Fruit fly (Drosophila melanogaster) whole organism, embryonic: ENCODE data around the gene CG16965.
A peak's percentile ranks its signal among the peaks of the same experiment; 100 is the strongest.

Source experiments
- Abd-B ChIP-seq: fragments of 200-800 bp; sonication (Bioruptor generic); optimal IDR thresholded peaks from 2 replicates; lab custom pipeline; 2018; ENCODE audit warnings: missing biosample characterization, mild to moderate bottlenecking, missing genetic modification characterization, moderate library complexity
- B-H2 ChIP-seq: fragments of 200-800 bp; sonication (Bioruptor generic); optimal IDR thresholded peaks from 2 replicates; lab custom pipeline; 2018; ENCODE audit warnings: missing biosample characterization, mild to moderate bottlenecking, missing genetic modification characterization
- CG10267 ChIP-seq: fragments of 200-800 bp; sonication (Bioruptor generic); optimal IDR thresholded peaks from 2 replicates; lab custom pipeline; 2018; ENCODE audit warnings: missing biosample characterization, mild to moderate bottlenecking, missing genetic modification characterization, moderate library complexity
- CG11560 ChIP-seq: fragments of 200-800 bp; sonication (Bioruptor generic); IDR thresholded peaks from 3 replicates; pipeline ENCODE4 v1.3.6; 2022; ENCODE audit warnings: missing biosample characterization, missing genetic modification characterization
- CG12104 ChIP-seq: fragments of 200-800 bp; sonication (Bioruptor generic); optimal IDR thresholded peaks from 3 replicates; lab custom pipeline; 2016; ENCODE audit warnings: missing biosample characterization, missing genetic modification characterization
- CG12744 ChIP-seq: fragments of 200-800 bp; sonication (Bioruptor generic); optimal IDR thresholded peaks from 2 replicates; lab custom pipeline; 2016; ENCODE audit warnings: missing biosample characterization, missing genetic modification characterization
- CG12769 ChIP-seq: fragments of 200-800 bp; sonication (Bioruptor generic); optimal IDR thresholded peaks from 2 replicates; lab custom pipeline; 2019; ENCODE audit warnings: missing biosample characterization, mild to moderate bottlenecking, missing genetic modification characterization, moderate library complexity
- CG1792 ChIP-seq: fragments of 200-800 bp; sonication (Bioruptor generic); optimal IDR thresholded peaks from 2 replicates; lab custom pipeline; 2016; ENCODE audit warnings: missing biosample characterization, missing genetic modification characterization
- CG2199 ChIP-seq: fragments of 200-800 bp; sonication (Bioruptor generic); IDR thresholded peaks from 3 replicates; pipeline ENCODE4 v1.3.6; 2022; ENCODE audit warnings: missing biosample characterization, missing genetic modification characterization
- CG3065 ChIP-seq: fragments of 200-800 bp; sonication (Bioruptor generic); optimal IDR thresholded peaks from 2 replicates; lab custom pipeline; 2016; ENCODE audit warnings: missing biosample characterization, missing genetic modification characterization
- CG3281 ChIP-seq: fragments of 200-800 bp; sonication (Bioruptor generic); optimal IDR thresholded peaks from 3 replicates; lab custom pipeline; 2017; ENCODE audit warnings: missing biosample characterization, mild to moderate bottlenecking, missing genetic modification characterization
- CG6175 ChIP-seq: fragments of 200-800 bp; sonication (Bioruptor generic); IDR thresholded peaks from 3 replicates; pipeline ENCODE4 v1.3.6; 2022; ENCODE audit warnings: missing biosample characterization, missing genetic modification characterization
- CG6683 ChIP-seq: fragments of 200-800 bp; sonication (Bioruptor generic); optimal IDR thresholded peaks from 2 replicates; lab custom pipeline; 2017; ENCODE audit warnings: missing biosample characterization, mild to moderate bottlenecking, missing genetic modification characterization, missing genetic modification reagents
- CG6765 ChIP-seq: fragments of 200-800 bp; sonication (Bioruptor generic); optimal IDR thresholded peaks from 3 replicates; lab custom pipeline; 2017; ENCODE audit warnings: missing biosample characterization, mild to moderate bottlenecking, missing genetic modification characterization
- CG6854 ChIP-seq: fragments of 200-800 bp; sonication (Bioruptor generic); optimal IDR thresholded peaks from 3 replicates; lab custom pipeline; 2017; ENCODE audit warnings: missing biosample characterization, mild to moderate bottlenecking, missing genetic modification characterization
- CG8359 ChIP-seq: fragments of 200-800 bp; sonication (Bioruptor generic); optimal IDR thresholded peaks from 2 replicates; lab custom pipeline; 2017; ENCODE audit warnings: missing biosample characterization, mild to moderate bottlenecking, missing genetic modification characterization, borderline replicate concordance
- CG8944 ChIP-seq: fragments of 200-800 bp; sonication (Bioruptor generic); optimal IDR thresholded peaks from 3 replicates; lab custom pipeline; 2016; ENCODE audit warnings: missing biosample characterization, missing genetic modification characterization
- CrebB ChIP-seq: fragments of 200-800 bp; sonication (Bioruptor generic); optimal IDR thresholded peaks from 3 replicates; lab custom pipeline; 2018; ENCODE audit warnings: missing biosample characterization, mild to moderate bottlenecking, missing genetic modification characterization
- Dad ChIP-seq: fragments of 200-800 bp; sonication (Bioruptor generic); optimal IDR thresholded peaks from 3 replicates; lab custom pipeline; 2016; ENCODE audit warnings: missing biosample characterization, missing genetic modification characterization
- Deaf1 ChIP-seq: fragments of 200-800 bp; optimal IDR thresholded peaks from 3 replicates; lab custom pipeline; 2019; ENCODE audit warnings: missing biosample characterization, mild to moderate bottlenecking, missing genetic modification characterization, moderate library complexity
- Dek ChIP-seq: fragments of 200-800 bp; sonication (Bioruptor generic); optimal IDR thresholded peaks from 3 replicates; lab custom pipeline; 2019; ENCODE audit warnings: missing biosample characterization, mild to moderate bottlenecking, missing genetic modification characterization, moderate library complexity
- Doc3 ChIP-seq: fragments of 200-800 bp; sonication (Bioruptor generic); IDR thresholded peaks from 3 replicates; pipeline ENCODE4 v1.3.6; 2022; ENCODE audit warnings: missing biosample characterization, missing genetic modification characterization; ENCODE audit not compliant: partially characterized antibody
- Dref ChIP-seq: fragments of 200-800 bp; sonication (Bioruptor generic); IDR thresholded peaks from 2 replicates; pipeline ENCODE4 v1.3.6; 2022; ENCODE audit warnings: missing biosample characterization, missing genetic modification characterization
- Fer2 ChIP-seq: fragments of 200-800 bp; sonication (Bioruptor generic); optimal IDR thresholded peaks from 2 replicates; lab custom pipeline; 2018; ENCODE audit warnings: missing biosample characterization, mild to moderate bottlenecking, missing genetic modification characterization, moderate library complexity
- MESR4 ChIP-seq: fragments of 200-800 bp; sonication (Bioruptor generic); optimal IDR thresholded peaks from 2 replicates; lab custom pipeline; 2018; ENCODE audit warnings: missing biosample characterization, mild to moderate bottlenecking, missing genetic modification characterization, moderate library complexity
- Myb ChIP-seq: fragments of 200-800 bp; sonication (Bioruptor generic); optimal IDR thresholded peaks from 2 replicates; lab custom pipeline; 2016; ENCODE audit warnings: missing biosample characterization, missing genetic modification characterization
- NC2β ChIP-seq: fragments of 200-800 bp; sonication (Bioruptor generic); optimal IDR thresholded peaks from 2 replicates; lab custom pipeline; 2016; ENCODE audit warnings: missing biosample characterization, missing genetic modification characterization
- NFAT ChIP-seq: fragments of 200-800 bp; sonication (Bioruptor generic); IDR thresholded peaks from 2 replicates; pipeline ENCODE4 v1.3.6; 2022; ENCODE audit warnings: missing biosample characterization, missing genetic modification characterization
- NfI ChIP-seq: fragments of 200-800 bp; sonication (Bioruptor generic); optimal IDR thresholded peaks from 3 replicates; lab custom pipeline; 2018; ENCODE audit warnings: missing biosample characterization, mild to moderate bottlenecking, missing genetic modification characterization, moderate library complexity
- Ptx1 ChIP-seq: fragments of 200-800 bp; sonication (Bioruptor generic); IDR thresholded peaks from 2 replicates; pipeline ENCODE4 v1.3.6; 2022; ENCODE audit warnings: missing biosample characterization, missing genetic modification characterization
- Sox102F ChIP-seq: fragments of 200-800 bp; sonication (Bioruptor generic); optimal IDR thresholded peaks from 2 replicates; lab custom pipeline; 2018; ENCODE audit warnings: missing biosample characterization, mild to moderate bottlenecking, missing genetic modification characterization, moderate library complexity
- Vsx1 ChIP-seq: fragments of 200-800 bp; sonication (Bioruptor generic); optimal IDR thresholded peaks from 2 replicates; lab custom pipeline; 2017; ENCODE audit warnings: missing biosample characterization, mild to moderate bottlenecking, missing genetic modification characterization, missing genetic modification reagents
- ab ChIP-seq: fragments of 200-800 bp; sonication (Bioruptor generic); optimal IDR thresholded peaks from 2 replicates; lab custom pipeline; 2016; ENCODE audit warnings: missing biosample characterization, missing genetic modification characterization
- br ChIP-seq: fragments of >200 bp; optimal IDR thresholded peaks from 2 replicates; lab custom pipeline; 2017
- btn ChIP-seq: fragments of 200-800 bp; sonication (Bioruptor generic); optimal IDR thresholded peaks from 2 replicates; lab custom pipeline; 2016; ENCODE audit warnings: missing biosample characterization, missing genetic modification characterization
- cwo ChIP-seq: fragments of 200-800 bp; sonication (Bioruptor generic); optimal IDR thresholded peaks from 3 replicates; lab custom pipeline; 2017; ENCODE audit warnings: missing biosample characterization, missing genetic modification characterization, mild to moderate bottlenecking, moderate library complexity, missing genetic modification reagents
- en ChIP-seq: fragments of 200-800 bp; sonication (Bioruptor generic); optimal IDR thresholded peaks from 2 replicates; lab custom pipeline; 2016; ENCODE audit warnings: missing biosample characterization, missing genetic modification characterization
- ewg ChIP-seq: fragments of 200-800 bp; sonication (Bioruptor generic); optimal IDR thresholded peaks from 3 replicates; lab custom pipeline; 2017; ENCODE audit warnings: mild to moderate bottlenecking, missing biosample characterization, missing genetic modification reagents, missing genetic modification characterization
- fu2 ChIP-seq: fragments of 200-800 bp; sonication (Bioruptor generic); optimal IDR thresholded peaks from 2 replicates; lab custom pipeline; 2016; ENCODE audit warnings: missing biosample characterization, missing genetic modification characterization
- gcm2 ChIP-seq: fragments of 200-800 bp; sonication (Bioruptor generic); optimal IDR thresholded peaks from 2 replicates; lab custom pipeline; 2016; ENCODE audit warnings: missing biosample characterization, missing genetic modification characterization
- grn ChIP-seq: fragments of 200-800 bp; sonication (Bioruptor generic); optimal IDR thresholded peaks from 3 replicates; lab custom pipeline; 2017; ENCODE audit warnings: missing biosample characterization, missing genetic modification characterization
- gsb-n ChIP-seq: fragments of 200-800 bp; sonication (Bioruptor generic); optimal IDR thresholded peaks from 3 replicates; lab custom pipeline; 2018; ENCODE audit warnings: missing biosample characterization, mild to moderate bottlenecking, missing genetic modification characterization
- gt ChIP-seq: fragments of 200-800 bp; sonication (Bioruptor generic); IDR thresholded peaks from 2 replicates; pipeline ENCODE4 v1.3.6; 2022; ENCODE audit warnings: missing biosample characterization, missing genetic modification characterization
- jing ChIP-seq: fragments of 200-800 bp; sonication (Bioruptor generic); optimal IDR thresholded peaks from 2 replicates; lab custom pipeline; 2018; ENCODE audit warnings: missing biosample characterization, mild to moderate bottlenecking, missing genetic modification characterization
- kah ChIP-seq: fragments of 200-800 bp; sonication (Bioruptor generic); optimal IDR thresholded peaks from 2 replicates; lab custom pipeline; 2018; ENCODE audit warnings: missing biosample characterization, mild to moderate bottlenecking, missing genetic modification characterization
- kni ChIP-seq: fragments of 200-800 bp; sonication (Bioruptor generic); optimal IDR thresholded peaks from 3 replicates; lab custom pipeline; 2017; ENCODE audit warnings: mild to moderate bottlenecking, missing biosample characterization, missing genetic modification reagents, missing genetic modification characterization
- psq ChIP-seq: fragments of 200-800 bp; sonication (Bioruptor generic); optimal IDR thresholded peaks from 2 replicates; lab custom pipeline; 2017; ENCODE audit warnings: missing biosample characterization, missing genetic modification characterization
- rib ChIP-seq: fragments of 200-800 bp; sonication (Bioruptor generic); IDR thresholded peaks from 2 replicates; pipeline ENCODE4 v1.3.6; 2022; ENCODE audit warnings: missing biosample characterization, missing genetic modification characterization
- stc ChIP-seq: fragments of 200-800 bp; sonication (Bioruptor generic); IDR thresholded peaks from 2 replicates; pipeline ENCODE4 v1.3.6; 2022; ENCODE audit warnings: missing biosample characterization, missing genetic modification characterization
- stwl ChIP-seq: fragments of 200-800 bp; sonication (Bioruptor generic); optimal IDR thresholded peaks from 3 replicates; lab custom pipeline; 2018; ENCODE audit warnings: missing biosample characterization, mild to moderate bottlenecking, missing genetic modification characterization, moderate library complexity
- tap ChIP-seq: fragments of 200-800 bp; optimal IDR thresholded peaks from 3 replicates; lab custom pipeline; 2019; ENCODE audit warnings: missing biosample characterization, mild to moderate bottlenecking, missing genetic modification characterization, moderate library complexity
- trh ChIP-seq: fragments of 200-800 bp; sonication (Bioruptor generic); optimal IDR thresholded peaks from 2 replicates; lab custom pipeline; 2016; ENCODE audit warnings: missing biosample characterization, missing genetic modification characterization

Gene CG16965

DNA sequence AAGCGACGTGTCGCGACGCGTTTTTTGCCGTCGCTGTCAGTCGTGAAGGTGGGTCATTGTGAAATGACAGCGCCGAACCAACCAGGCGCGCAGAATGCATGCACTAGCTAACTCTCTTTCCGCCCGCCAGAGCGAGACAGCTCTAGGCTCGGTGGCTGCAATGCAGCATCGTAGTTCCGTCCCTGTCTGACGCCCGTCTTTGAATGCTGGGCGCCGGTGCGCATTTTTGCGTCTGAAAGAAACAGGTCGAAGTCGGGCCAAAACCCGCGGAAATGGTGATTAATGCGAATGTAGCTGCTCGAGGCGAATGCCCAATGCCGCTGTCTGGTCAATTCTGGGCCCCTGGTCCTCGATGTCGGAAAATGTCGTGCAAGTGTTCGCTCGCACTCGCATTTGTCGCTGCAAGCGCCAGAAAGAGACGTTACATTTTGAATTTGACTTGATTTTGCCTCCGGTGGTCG, 26.0 kb downstream of the CG16965 start (continued):
- TF ChIP-seq stc (GFP tag; lab: Robert Waterston, UW) (no peak), CG2199 (GFP tag; lab: Robert Waterston, UW) (no peak), CG12744 (GFP tag; lab: Kevin White, UChicago) (peak; percentile 34), Sox102F (GFP tag; lab: Kevin White, UChicago) (no peak), MESR4 (peak; percentile 32), gcm2 (GFP tag; lab: Kevin White, UChicago) (peak; percentile 43), CG6854 (peak; percentile 80), ewg (GFP tag; lab: Kevin White, UChicago) (peak; percentile 68), br (lab: Kevin White, UChicago) (no peak), Ptx1 (GFP tag; lab: Robert Waterston, UW) (no peak), CG3065 (peak; percentile 41), CG6175 (GFP tag; lab: Robert Waterston, UW) (no peak), CG8944 (GFP tag; lab: Kevin White, UChicago) (no peak), rib (GFP tag; lab: Robert Waterston, UW) (no peak), ab (GFP tag; lab: Kevin White, UChicago) (no peak), Dref (GFP tag; lab: Robert Waterston, UW) (no peak), NFAT (GFP tag; lab: Robert Waterston, UW) (no peak), fu2 (GFP tag; lab: Kevin White, UChicago) (no peak), jing (GFP tag; lab: Kevin White, UChicago) (no peak), kah (peak; percentile 100), Fer2 (tag; lab: Kevin White, UChicago) (no peak), stwl (tag; lab: Kevin White, UChicago) (peak; percentile 43), CG12104 (GFP tag; lab: Kevin White, UChicago) (no peak), Deaf1 (tag; lab: Kevin White, UChicago) (peak; percentile 92), CG12769 (tag; lab: Kevin White, UChicago) (peak; percentile 99), Dek (peak; percentile 47), en (GFP tag; lab: Kevin White, UChicago) (peak; percentile 10), Myb (GFP tag; lab: Kevin White, UChicago) (peak; percentile 89), Doc3 (GFP tag; lab: Robert Waterston, UW) (no peak), CG3281 (GFP tag; lab: Kevin White, UChicago) (peak; percentile 63), gt (GFP tag; lab: Robert Waterston, UW) (no peak), Vsx1 (peak; percentile 62), Abd-B (GFP tag; lab: Kevin White, UChicago) (no peak), NfI (GFP tag; lab: Kevin White, UChicago) (peak; percentile 75), CG1792 (GFP tag; lab: Kevin White, UChicago) (no peak), CG6765 (GFP tag; lab: Kevin White, UChicago) (peak; percentile 52), grn (GFP tag; lab: Kevin White, UChicago) (peak; percentile 5), Dad (GFP tag; lab: Kevin White, UChicago) (peak; percentile 51), CG10267 (tag; lab: Kevin White, UChicago) (no peak), NC2β (GFP tag; lab: Kevin White, UChicago) (peak; percentile 66), gsb-n (tag; lab: Kevin White, UChicago) (peak; percentile 19), tap (tag; lab: Kevin White, UChicago) (peak; percentile 57), kni (GFP tag; lab: Kevin White, UChicago) (peak; percentile 100), CG11560 (tag; lab: Robert Waterston, UW) (no peak), CG8359 (peak; percentile 100), B-H2 (peak; percentile 92), CG6683 (GFP tag; lab: Kevin White, UChicago) (no peak), CrebB (tag; lab: Kevin White, UChicago) (peak; percentile 74), btn (peak; percentile 62), psq (peak; percentile 6), cwo (GFP tag; lab: Kevin White, UChicago) (peak; percentile 94), trh (GFP tag; lab: Kevin White, UChicago) (no peak)
